Worm (Caenorhabditis elegans): ENCODE data around the gene C17H12.10.

C17H12.10 gene

ce11 chrIV:6817554-6817953, 11.0 kb downstream of the C17H12.10 start, which contains the start of gene C17H12.5:
Gene C17H12.5 (minus strand): TSS chrIV:6817654.
- TF ChIP-seq ceh-43 (GFP tag; optimal IDR thresholded peaks at IDR 0.05) (no peak), tbx-8 (GFP tag; optimal IDR thresholded peaks at IDR 0.05) (no peak), sem-2 (GFP tag; optimal IDR thresholded peaks at IDR 0.05) (no peak), unc-39 (tag; optimal IDR thresholded peaks at IDR 0.05) (no peak), mep-1 (tag; optimal IDR thresholded peaks at IDR 0.05) (no peak), mab-5 (tag; optimal IDR thresholded peaks at IDR 0.05) (no peak), elt-3 (tag; optimal IDR thresholded peaks at IDR 0.05) (no peak), unc-62 (GFP tag; optimal IDR thresholded peaks at IDR 0.05) (no peak), flh-1 (GFP tag; optimal IDR thresholded peaks at IDR 0.05) (no peak)

- no peak for TF ChIP-seq unc-39 (tag; optimal IDR thresholded peaks at IDR 0.05)
- TF ChIP-seq ztf-11 (tag; optimal IDR thresholded peaks at IDR 0.05) = no peak
- TF ChIP-seq nhr-237 (tag; optimal IDR thresholded peaks at IDR 0.05) = no peak
- no peak for TF ChIP-seq zip-8 (tag; optimal IDR thresholded peaks at IDR 0.05)
- TF ChIP-seq bed-3 (GFP tag; optimal IDR thresholded peaks at IDR 0.05) = no peak
- no peak for TF ChIP-seq ceh-39 (tag; optimal IDR thresholded peaks at IDR 0.05)
- TF ChIP-seq nhr-28 (tag; optimal IDR thresholded peaks at IDR 0.05) = no peak
Measured at ce11 chrIV:6818369-6818768, 11.8 kb downstream of the C17H12.10 start, which contains the start of gene C17H12.8. Gene C17H12.8 (plus strand): TSS chrIV:6818703.

DNA sequence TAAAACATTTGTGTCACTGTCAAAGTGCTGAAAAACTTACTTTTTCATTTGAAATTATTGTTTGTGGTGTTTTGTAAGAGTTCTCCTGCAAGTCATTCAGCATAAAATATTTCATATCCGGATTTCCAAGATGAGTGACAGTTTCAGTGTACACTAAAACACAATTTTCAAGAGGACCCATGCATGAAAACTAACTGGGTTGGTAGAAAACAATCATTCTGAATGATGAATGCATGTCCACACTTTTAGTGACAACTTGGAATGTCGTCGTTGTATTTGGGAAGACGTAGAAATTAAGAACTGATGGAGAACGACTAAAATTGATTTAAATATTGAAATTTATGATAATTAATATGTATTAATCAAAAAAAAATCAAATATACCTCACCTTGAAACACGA, 15.1 kb downstream of the C17H12.10 start:
- TF ChIP-seq elt-1 (tag; optimal IDR thresholded peaks at IDR 0.05; ENCODE audit: borderline replicate concordance, insufficient read depth) (no peak), zip-8 (tag; optimal IDR thresholded peaks at IDR 0.05) (no peak), drap-1 (GFP tag; optimal IDR thresholded peaks at IDR 0.05) (no peak), lin-32 (GFP tag; optimal IDR thresholded peaks at IDR 0.05) (no peak), lin-13 (tag; optimal IDR thresholded peaks at IDR 0.05) (no peak), ceh-43 (GFP tag; optimal IDR thresholded peaks at IDR 0.05) (no peak), nhr-12 (tag; optimal IDR thresholded peaks at IDR 0.05) (no peak), sptf-1 (tag; optimal IDR thresholded peaks at IDR 0.05) (no peak), bed-3 (GFP tag; optimal IDR thresholded peaks at IDR 0.05) (no peak), nhr-2 (tag; optimal IDR thresholded peaks at IDR 0.05) (no peak), unc-62 (GFP tag; optimal IDR thresholded peaks at IDR 0.05) (no peak), cnd-1 (tag; optimal IDR thresholded peaks at IDR 0.05) (no peak), pha-4 (tag; optimal IDR thresholded peaks at IDR 0.05) (no peak), elt-3 (tag; optimal IDR thresholded peaks at IDR 0.05) (no peak), unc-120 (tag; optimal IDR thresholded peaks at IDR 0.05; ENCODE audit: poor library complexity, severe bottlenecking) (no peak), mep-1 (tag; optimal IDR thresholded peaks at IDR 0.05) (no peak), blmp-1 (tag; optimal IDR thresholded peaks at IDR 0.05) (no peak), ztf-11 (tag; optimal IDR thresholded peaks at IDR 0.05) (no peak), tbx-8 (GFP tag; optimal IDR thresholded peaks at IDR 0.05) (no peak), flh-1 (GFP tag; optimal IDR thresholded peaks at IDR 0.05) (no peak)

- TF ChIP-seq tbx-8 (GFP tag; optimal IDR thresholded peaks at IDR 0.05) (no peak), unc-120 (tag; optimal IDR thresholded peaks at IDR 0.05; ENCODE audit: poor library complexity, severe bottlenecking) (no peak), hlh-1 (tag; optimal IDR thresholded peaks at IDR 0.05) (no peak), elt-3 (tag; optimal IDR thresholded peaks at IDR 0.05) (no peak), mab-5 (tag; optimal IDR thresholded peaks at IDR 0.05) (no peak), nhr-76 (tag; optimal IDR thresholded peaks at IDR 0.05) (no peak), lin-32 (GFP tag; optimal IDR thresholded peaks at IDR 0.05) (no peak), ceh-83 (GFP tag; optimal IDR thresholded peaks at IDR 0.05) (no peak)
Measured at ce11 chrIV:6822406-6822805, 15.8 kb downstream of the C17H12.10 start, which contains the start of gene C17H12.6. Gene C17H12.6 (minus strand): TSS chrIV:6822506.

- TF ChIP-seq mls-2 (tag; optimal IDR thresholded peaks at IDR 0.05) = no peak
- TF ChIP-seq lin-32 (GFP tag; optimal IDR thresholded peaks at IDR 0.05) = no peak
- TF ChIP-seq lin-13 (tag; optimal IDR thresholded peaks at IDR 0.05) = no peak
- no peak for TF ChIP-seq lsy-2 (tag; optimal IDR thresholded peaks at IDR 0.05)
- no peak for TF ChIP-seq nhr-2 (tag; optimal IDR thresholded peaks at IDR 0.05)
- TF ChIP-seq nhr-237 (tag; optimal IDR thresholded peaks at IDR 0.05) = no peak
- TF ChIP-seq ceh-83 (GFP tag; optimal IDR thresholded peaks at IDR 0.05) = no peak
- TF ChIP-seq ztf-11 (tag; optimal IDR thresholded peaks at IDR 0.05) = no peak
- no peak for TF ChIP-seq sptf-1 (tag; optimal IDR thresholded peaks at IDR 0.05)
Measured at ce11 chrIV:6824622-6825021, 18.0 kb downstream of the C17H12.10 start, which contains the start of gene H20E11.3. Gene H20E11.3 (plus strand): TSS chrIV:6824816.

All from whole organism, mixed stage, embryonic.